Worm (Caenorhabditis elegans) whole organism, L3 larva: ENCODE measurements around the gene C41G11.1.

Source experiments
- R02D3.7 ChIP-seq: fragments of 150-350 bp; optimal IDR thresholded peaks from 2 replicates; lab custom pipeline; 2014; ENCODE audit warnings: missing biosample characterization, missing genetic modification characterization
- ZK546.5 ChIP-seq: sonication (generic microtip); optimal IDR thresholded peaks from 2 replicates; lab custom pipeline; 2017; ENCODE audit warnings: missing biosample characterization, missing genetic modification characterization
- aly-2 ChIP-seq: fragments of 150-350 bp; optimal IDR thresholded peaks from 2 replicates; lab custom pipeline; 2014; ENCODE audit warnings: missing biosample characterization, missing genetic modification characterization
- ama-1 ChIP-seq: fragments of 150-350 bp; optimal IDR thresholded peaks from 2 replicates; lab custom pipeline; 2018
- ceh-16 ChIP-seq: sonication (generic microtip); optimal IDR thresholded peaks from 2 replicates; lab custom pipeline; 2017; ENCODE audit warnings: missing biosample characterization, missing genetic modification characterization
- ceh-28 ChIP-seq: fragments of 150-350 bp; optimal IDR thresholded peaks from 2 replicates; lab custom pipeline; 2014; ENCODE audit warnings: missing biosample characterization, missing genetic modification reagents, missing genetic modification characterization
- ceh-82 ChIP-seq: fragments of 150-350 bp; optimal IDR thresholded peaks from 2 replicates; lab custom pipeline; 2014; ENCODE audit warnings: missing biosample characterization, missing genetic modification characterization
- ceh-9 ChIP-seq: sonication (generic microtip); optimal IDR thresholded peaks from 2 replicates; lab custom pipeline; 2018; ENCODE audit warnings: missing biosample characterization, missing genetic modification characterization
- daf-12 ChIP-seq: fragments of 150-350 bp; optimal IDR thresholded peaks from 2 replicates; lab custom pipeline; 2014; ENCODE audit warnings: missing biosample characterization, missing genetic modification reagents, missing genetic modification characterization
- egl-27 ChIP-seq: sonication (generic microtip); optimal IDR thresholded peaks from 4 replicates; lab custom pipeline; 2017; ENCODE audit warnings: missing biosample characterization, missing genetic modification reagents, missing genetic modification characterization
- egl-5 ChIP-seq: fragments of 150-350 bp; optimal IDR thresholded peaks from 2 replicates; lab custom pipeline; 2017; ENCODE audit warnings: missing biosample characterization, missing genetic modification reagents, missing genetic modification characterization, inconsistent platforms
- elt-1 ChIP-seq: fragments of 150-350 bp; optimal IDR thresholded peaks from 2 replicates; lab custom pipeline; 2014; ENCODE audit warnings: missing biosample characterization, missing genetic modification characterization
- elt-3 ChIP-seq, 3 experiments: fragments of 150-350 bp in 1 of 3; sonication (generic microtip) in 2 of 3; optimal IDR thresholded peaks; 2 replicates in 2 of 3; 4 replicates in 1 of 3; lab custom pipeline; 2014 to 2017; ENCODE audit warnings: missing biosample characterization in 3 of 3, missing genetic modification characterization in 3 of 3
- eor-1 ChIP-seq, 2 experiments: fragments of 150-350 bp; optimal IDR thresholded peaks; 2 replicates each; lab custom pipeline; 2014 to 2018; ENCODE audit warnings: missing biosample characterization in 2 of 2, missing genetic modification characterization in 2 of 2
- fkh-10 ChIP-seq: sonication (generic microtip); optimal IDR thresholded peaks from 2 replicates; lab custom pipeline; 2017; ENCODE audit warnings: missing biosample characterization, missing genetic modification reagents, missing genetic modification characterization
- fkh-2 ChIP-seq: fragments of 150-350 bp; optimal IDR thresholded peaks from 2 replicates; lab custom pipeline; 2014; ENCODE audit warnings: missing biosample characterization, missing genetic modification reagents, missing genetic modification characterization
- fos-1 ChIP-seq: fragments of 150-350 bp; optimal IDR thresholded peaks from 2 replicates; lab custom pipeline; 2014; ENCODE audit warnings: missing biosample characterization, missing genetic modification characterization
- hmg-11 ChIP-seq: sonication (generic microtip); optimal IDR thresholded peaks from 2 replicates; lab custom pipeline; 2016; ENCODE audit warnings: missing genetic modification characterization, missing compliant biosample characterization
- jun-1 ChIP-seq: fragments of 150-350 bp; optimal IDR thresholded peaks from 2 replicates; lab custom pipeline; 2014; ENCODE audit warnings: missing biosample characterization, missing genetic modification reagents, missing genetic modification characterization
- lin-15B ChIP-seq: fragments of 150-350 bp; optimal IDR thresholded peaks from 2 replicates; lab custom pipeline; 2014; ENCODE audit warnings: missing biosample characterization, missing genetic modification characterization
- lin-39 ChIP-seq: fragments of 150-350 bp; optimal IDR thresholded peaks from 2 replicates; lab custom pipeline; 2018; ENCODE audit warnings: missing biosample characterization, missing genetic modification reagents, missing genetic modification characterization
- lsy-12 ChIP-seq: sonication (generic microtip); optimal IDR thresholded peaks from 2 replicates; lab custom pipeline; 2016; ENCODE audit warnings: mild to moderate bottlenecking, missing genetic modification characterization, missing compliant biosample characterization
- mdl-1 ChIP-seq: fragments of 150-350 bp; optimal IDR thresholded peaks from 2 replicates; lab custom pipeline; 2014; ENCODE audit warnings: missing biosample characterization, missing genetic modification characterization
- mml-1 ChIP-seq: fragments of 150-350 bp; sonication (generic microtip); optimal IDR thresholded peaks from 3 replicates; lab custom pipeline; 2014; ENCODE audit warnings: missing biosample characterization, missing genetic modification characterization
- nfya-1 ChIP-seq: sonication (generic microtip); optimal IDR thresholded peaks from 2 replicates; lab custom pipeline; 2017; ENCODE audit warnings: missing genetic modification characterization, mild to moderate bottlenecking, missing compliant biosample characterization, antibody characterized with exemption, moderate library complexity; ENCODE audit not compliant: insufficient read depth
- nhr-11 ChIP-seq: fragments of 150-350 bp; optimal IDR thresholded peaks from 2 replicates; lab custom pipeline; 2014; ENCODE audit warnings: missing biosample characterization, missing genetic modification characterization
- nhr-12 ChIP-seq: fragments of 150-350 bp; optimal IDR thresholded peaks from 2 replicates; lab custom pipeline; 2014; ENCODE audit warnings: missing biosample characterization, missing genetic modification characterization
- nhr-23 ChIP-seq: fragments of 150-350 bp; optimal IDR thresholded peaks from 2 replicates; lab custom pipeline; 2014; ENCODE audit warnings: missing biosample characterization, missing genetic modification reagents, missing genetic modification characterization
- nhr-237 ChIP-seq: fragments of 150-350 bp; optimal IDR thresholded peaks from 2 replicates; lab custom pipeline; 2014; ENCODE audit warnings: missing biosample characterization, missing genetic modification characterization
- nhr-25 ChIP-seq: sonication (generic microtip); optimal IDR thresholded peaks from 2 replicates; lab custom pipeline; 2017; ENCODE audit warnings: missing biosample characterization, missing genetic modification characterization
- nhr-28 ChIP-seq: fragments of 150-350 bp; optimal IDR thresholded peaks from 2 replicates; lab custom pipeline; 2014; ENCODE audit warnings: missing biosample characterization, missing genetic modification characterization
- nhr-43 ChIP-seq: sonication (generic microtip); optimal IDR thresholded peaks from 2 replicates; lab custom pipeline; 2016; ENCODE audit warnings: mild to moderate bottlenecking, missing genetic modification characterization, missing compliant biosample characterization; ENCODE audit not compliant: poor library complexity, severe bottlenecking
- nhr-67 ChIP-seq: fragments of 150-350 bp; optimal IDR thresholded peaks from 2 replicates; lab custom pipeline; 2014; ENCODE audit warnings: missing biosample characterization, missing genetic modification characterization
- nhr-76 ChIP-seq: fragments of 150-350 bp; sonication (generic microtip); optimal IDR thresholded peaks from 5 replicates; lab custom pipeline; 2014; ENCODE audit warnings: missing biosample characterization, missing genetic modification characterization
- nhr-77 ChIP-seq: fragments of 150-350 bp; optimal IDR thresholded peaks from 2 replicates; lab custom pipeline; 2014; ENCODE audit warnings: missing biosample characterization, missing genetic modification characterization
- pha-4 ChIP-seq: fragments of 150-350 bp; optimal IDR thresholded peaks from 2 replicates; lab custom pipeline; 2014; ENCODE audit warnings: missing biosample characterization, missing genetic modification reagents, missing genetic modification characterization
- pqm-1 ChIP-seq: fragments of 150-350 bp; optimal IDR thresholded peaks from 2 replicates; lab custom pipeline; 2017; ENCODE audit warnings: missing biosample characterization, missing genetic modification characterization, inconsistent platforms
- sea-2 ChIP-seq: fragments of 150-350 bp; sonication (generic microtip); optimal IDR thresholded peaks from 4 replicates; lab custom pipeline; 2014; ENCODE audit warnings: missing biosample characterization, missing genetic modification reagents, missing genetic modification characterization
- skn-1 ChIP-seq: fragments of 150-350 bp; optimal IDR thresholded peaks from 2 replicates; lab custom pipeline; 2014; ENCODE audit warnings: missing biosample characterization, missing genetic modification characterization
- snpc-4 ChIP-seq: fragments of 150-350 bp; optimal IDR thresholded peaks from 2 replicates; lab custom pipeline; 2014; ENCODE audit warnings: missing biosample characterization, missing genetic modification characterization
- tbx-2 ChIP-seq: sonication (generic microtip); optimal IDR thresholded peaks from 2 replicates; lab custom pipeline; 2016; ENCODE audit warnings: mild to moderate bottlenecking, missing genetic modification characterization, missing compliant biosample characterization
- unc-39 ChIP-seq: sonication (generic microtip); optimal IDR thresholded peaks from 4 replicates; lab custom pipeline; 2017; ENCODE audit warnings: missing biosample characterization, missing genetic modification characterization
- unc-62 ChIP-seq: fragments of 150-350 bp; sonication (generic microtip); optimal IDR thresholded peaks from 4 replicates; lab custom pipeline; 2014; ENCODE audit warnings: missing biosample characterization, missing genetic modification reagents, missing genetic modification characterization
- zag-1 ChIP-seq: fragments of 150-350 bp; optimal IDR thresholded peaks from 2 replicates; lab custom pipeline; 2014; ENCODE audit warnings: missing biosample characterization, missing genetic modification characterization
- ztf-4 ChIP-seq: fragments of 150-350 bp; optimal IDR thresholded peaks from 2 replicates; lab custom pipeline; 2014; ENCODE audit warnings: missing biosample characterization, missing genetic modification characterization

The C41G11.1 gene

DNA sequence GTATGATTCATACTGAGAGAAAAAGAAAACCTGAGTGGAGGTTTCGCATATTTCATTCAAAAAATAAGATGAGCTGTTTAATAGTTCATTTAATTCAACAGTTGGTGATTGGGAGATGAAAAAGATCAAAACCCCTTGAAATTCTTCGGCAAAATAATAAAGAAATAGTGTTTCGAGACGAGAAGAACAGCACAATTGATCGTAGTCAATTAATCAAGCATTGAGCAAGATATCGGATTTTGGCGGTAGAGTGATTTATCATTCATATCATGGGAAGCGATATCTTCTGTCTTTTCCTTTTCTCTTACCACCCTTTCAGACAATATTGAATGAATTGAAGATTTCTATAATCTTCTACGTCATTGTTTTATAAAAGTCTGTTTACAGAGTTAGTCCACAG is 26.6 kb upstream of the C41G11.1 start:
- TF ChIP-seq lsy-12 (tag; lab: Kevin White, UChicago) (no peak), lin-39 (tag; lab: Kevin White, UChicago) (peak; percentile 10)

- TF ChIP-seq nhr-11 (tag; lab: Kevin White, UChicago) = peak; percentile 26
- TF ChIP-seq ztf-4 (tag; lab: Kevin White, UChicago) = no peak
- no peak for TF ChIP-seq mml-1 (tag; lab: Kevin White, UChicago)
- no peak for TF ChIP-seq pqm-1 (tag; lab: Kevin White, UChicago)
- TF ChIP-seq egl-5 (tag; lab: Kevin White, UChicago) = no peak
These were observed 23.2 kb upstream of the C41G11.1 start, which contains the start of gene gnrr-4 for ce11 chrX:5743209-5743608. Gene gnrr-4 (minus strand): TSS chrX:5743309.

ce11 chrX:5733728-5734252 is 13.8 kb upstream of the C41G11.1 start, which contains the start of gene rgs-6:
Gene rgs-6 (minus strand): TSS chrX:5733778.
- no peak for TF ChIP-seq snpc-4 (tag; lab: Kevin White, UChicago)
- no peak for TF ChIP-seq egl-27 (tag; lab: Kevin White, UChicago)
- no peak for TF ChIP-seq R02D3.7
- TF ChIP-seq nhr-25 = no peak
- TF ChIP-seq aly-2 (tag; lab: Kevin White, UChicago) = no peak
- TF ChIP-seq fos-1 (tag; lab: Kevin White, UChicago) = no peak
- no peak for TF ChIP-seq nfya-1 (tag; lab: Kevin White, UChicago)
- TF ChIP-seq unc-62 (GFP tag; lab: Kevin White, UChicago) = no peak
- no peak for TF ChIP-seq ama-1
- no peak for TF ChIP-seq elt-1 (tag; lab: Kevin White, UChicago)
- TF ChIP-seq jun-1 (tag; lab: Kevin White, UChicago) = no peak
- no peak for TF ChIP-seq sea-2 (GFP tag; lab: Kevin White, UChicago)

- TF ChIP-seq nhr-67 (tag; lab: Kevin White, UChicago) (no peak), ceh-9 (tag; lab: Kevin White, UChicago) (no peak), mdl-1 (peak; percentile 64), hmg-11 (tag; lab: Kevin White, UChicago) (peak; percentile 80), R02D3.7 (no peak), nhr-25 (no peak), fos-1 (tag; lab: Kevin White, UChicago) (no peak), egl-5 (tag; lab: Kevin White, UChicago) (no peak), daf-12 (tag; lab: Kevin White, UChicago) (no peak), fkh-10 (GFP tag; lab: Kevin White, UChicago) (peak; percentile 93), zag-1 (tag; lab: Kevin White, UChicago) (peak; percentile 63), nfya-1 (tag; lab: Kevin White, UChicago) (peak; percentile 84), unc-39 (tag; lab: Kevin White, UChicago) (no peak), nhr-28 (tag; lab: Kevin White, UChicago) (no peak), ama-1 (no peak), lin-15B (peak; percentile 10), nhr-76 (tag; lab: Kevin White, UChicago) (no peak), nhr-12 (tag; lab: Kevin White, UChicago) (no peak), ZK546.5 (tag; lab: Kevin White, UChicago) (no peak), ceh-16 (tag; lab: Kevin White, UChicago) (no peak), nhr-43 (no peak), ceh-82 (tag; lab: Kevin White, UChicago) (no peak), tbx-2 (tag; lab: Kevin White, UChicago) (peak; percentile 62), pqm-1 (tag; lab: Kevin White, UChicago) (no peak), fkh-2 (no peak), egl-27 (tag; lab: Kevin White, UChicago) (no peak), nhr-23 (tag; lab: Kevin White, UChicago) (no peak), pha-4 (peak; percentile 39), nhr-77 (tag; lab: Kevin White, UChicago) (no peak), lsy-12 (tag; lab: Kevin White, UChicago) (no peak), snpc-4 (tag; lab: Kevin White, UChicago) (no peak), skn-1 (peak; percentile 37), eor-1 (tag; optimal IDR thresholded peaks at IDR 0.05; lab: Kevin White, UChicago) (no peak), ztf-4 (tag; lab: Kevin White, UChicago) (no peak), unc-62 (GFP tag; lab: Kevin White, UChicago) (peak; percentile 11), nhr-237 (tag; lab: Kevin White, UChicago) (no peak), elt-1 (tag; lab: Kevin White, UChicago) (no peak), nhr-11 (tag; lab: Kevin White, UChicago) (peak; percentile 16), ceh-28 (tag; lab: Kevin White, UChicago) (no peak), lin-39 (tag; lab: Kevin White, UChicago) (peak; percentile 76), sea-2 (GFP tag; lab: Kevin White, UChicago) (no peak), mml-1 (tag; lab: Kevin White, UChicago) (no peak), elt-3 (tag; optimal IDR thresholded peaks at IDR 0.05; lab: Kevin White, UChicago) (no peak)
These were observed 9.0 kb upstream of the C41G11.1 start for ce11 chrX:5728956-5729467.
